Fruit fly (Drosophila melanogaster) whole organism, embryonic: Measurements from ENCODE around the gene Amun.
A peak's percentile ranks its signal among the peaks of the same experiment; 100 is the strongest.

Source experiments
- B-H2 ChIP-seq: fragments of 200-800 bp; sonication (Bioruptor generic); optimal IDR thresholded peaks from 2 replicates; lab custom pipeline; 2018; ENCODE audit warnings: missing biosample characterization, mild to moderate bottlenecking, missing genetic modification characterization
- Blimp-1 ChIP-seq: fragments of 200-800 bp; sonication (Bioruptor generic); optimal IDR thresholded peaks from 3 replicates; lab custom pipeline; 2018; ENCODE audit warnings: missing biosample characterization, missing genetic modification characterization, mild to moderate bottlenecking, moderate library complexity, missing genetic modification reagents
- CG12769 ChIP-seq: fragments of 200-800 bp; sonication (Bioruptor generic); optimal IDR thresholded peaks from 2 replicates; lab custom pipeline; 2019; ENCODE audit warnings: missing biosample characterization, mild to moderate bottlenecking, missing genetic modification characterization, moderate library complexity
- CG12942 ChIP-seq: fragments of 200-800 bp; sonication (Bioruptor generic); optimal IDR thresholded peaks from 3 replicates; lab custom pipeline; 2016; ENCODE audit warnings: missing biosample characterization, missing genetic modification characterization
- CG13894 ChIP-seq: fragments of 200-800 bp; sonication (Bioruptor generic); optimal IDR thresholded peaks from 3 replicates; lab custom pipeline; 2018; ENCODE audit warnings: missing biosample characterization, mild to moderate bottlenecking, missing genetic modification characterization, moderate library complexity
- CG14860 ChIP-seq: fragments of 200-800 bp; sonication (Bioruptor generic); IDR thresholded peaks from 3 replicates; pipeline ENCODE4 v1.3.6; 2022; ENCODE audit warnings: missing biosample characterization, missing genetic modification characterization; ENCODE audit not compliant: partially characterized antibody
- CG16779 ChIP-seq: fragments of 200-800 bp; sonication (Bioruptor generic); IDR thresholded peaks from 2 replicates; pipeline ENCODE4 v1.3.6; 2022; ENCODE audit warnings: missing biosample characterization, missing genetic modification characterization
- CG16815 ChIP-seq: fragments of 200-800 bp; sonication (Bioruptor generic); optimal IDR thresholded peaks from 3 replicates; lab custom pipeline; 2017; ENCODE audit warnings: missing biosample characterization, mild to moderate bottlenecking, missing genetic modification characterization
- CG1832 ChIP-seq: fragments of 200-800 bp; sonication (Bioruptor generic); optimal IDR thresholded peaks from 2 replicates; lab custom pipeline; 2017; ENCODE audit warnings: missing biosample characterization, mild to moderate bottlenecking, missing genetic modification characterization, inconsistent platforms
- CG18476 ChIP-seq: fragments of 200-800 bp; sonication (Bioruptor generic); optimal IDR thresholded peaks from 2 replicates; lab custom pipeline; 2016; ENCODE audit warnings: missing biosample characterization, mild to moderate bottlenecking, missing genetic modification characterization
- CG2678 ChIP-seq: fragments of 200-800 bp; sonication (Bioruptor generic); optimal IDR thresholded peaks from 3 replicates; lab custom pipeline; 2019; ENCODE audit warnings: missing biosample characterization, mild to moderate bottlenecking, missing genetic modification characterization, moderate library complexity
- CG2889 ChIP-seq: fragments of 200-800 bp; sonication (Bioruptor generic); IDR thresholded peaks from 3 replicates; pipeline ENCODE4 v1.3.6; 2022; ENCODE audit warnings: missing biosample characterization, missing genetic modification characterization
- CG33557 ChIP-seq: fragments of 200-800 bp; sonication (Bioruptor generic); optimal IDR thresholded peaks from 2 replicates; lab custom pipeline; 2019; ENCODE audit warnings: missing biosample characterization, mild to moderate bottlenecking, missing genetic modification characterization, moderate library complexity
- CG3838 ChIP-seq: fragments of 200-800 bp; sonication (Bioruptor generic); optimal IDR thresholded peaks from 3 replicates; lab custom pipeline; 2016; ENCODE audit warnings: missing biosample characterization, missing genetic modification characterization
- CG3847 ChIP-seq: fragments of 200-800 bp; sonication (Bioruptor generic); IDR thresholded peaks from 2 replicates; pipeline ENCODE4 v1.3.6; 2022; ENCODE audit warnings: missing biosample characterization, missing genetic modification characterization
- CG4617 ChIP-seq: fragments of 200-800 bp; sonication (Bioruptor generic); optimal IDR thresholded peaks from 3 replicates; lab custom pipeline; 2016; ENCODE audit warnings: missing biosample characterization, missing genetic modification characterization, borderline replicate concordance
- CG4854 ChIP-seq: fragments of 200-800 bp; sonication (Bioruptor generic); optimal IDR thresholded peaks from 2 replicates; lab custom pipeline; 2016; ENCODE audit warnings: missing biosample characterization, missing genetic modification characterization, inconsistent platforms
- CG6813 ChIP-seq: fragments of 200-800 bp; sonication (Bioruptor generic); optimal IDR thresholded peaks from 2 replicates; lab custom pipeline; 2017; ENCODE audit warnings: missing biosample characterization, missing genetic modification characterization, mild to moderate bottlenecking, moderate library complexity, missing genetic modification reagents
- CG8281 ChIP-seq: fragments of 200-800 bp; sonication (Bioruptor generic); optimal IDR thresholded peaks from 2 replicates; lab custom pipeline; 2018; ENCODE audit warnings: missing biosample characterization, mild to moderate bottlenecking, missing genetic modification characterization, moderate library complexity
- CrebB ChIP-seq: fragments of 200-800 bp; sonication (Bioruptor generic); optimal IDR thresholded peaks from 3 replicates; lab custom pipeline; 2018; ENCODE audit warnings: missing biosample characterization, mild to moderate bottlenecking, missing genetic modification characterization
- Dek ChIP-seq: fragments of 200-800 bp; sonication (Bioruptor generic); optimal IDR thresholded peaks from 3 replicates; lab custom pipeline; 2019; ENCODE audit warnings: missing biosample characterization, mild to moderate bottlenecking, missing genetic modification characterization, moderate library complexity
- Ets97D ChIP-seq: fragments of 200-800 bp; sonication (Bioruptor generic); optimal IDR thresholded peaks from 3 replicates; lab custom pipeline; 2016; ENCODE audit warnings: missing biosample characterization, missing genetic modification characterization
- Gsc ChIP-seq: fragments of 200-800 bp; sonication (Bioruptor generic); IDR thresholded peaks from 2 replicates; pipeline ENCODE4 v1.3.6; 2022; ENCODE audit warnings: missing biosample characterization, missing genetic modification characterization
- HLHmδ ChIP-seq: fragments of 200-800 bp; sonication (Bioruptor generic); optimal IDR thresholded peaks from 2 replicates; lab custom pipeline; 2018; ENCODE audit warnings: missing biosample characterization, mild to moderate bottlenecking, missing genetic modification characterization, moderate library complexity
- Hand ChIP-seq: fragments of 200-800 bp; sonication (Bioruptor generic); optimal IDR thresholded peaks from 2 replicates; lab custom pipeline; 2017; ENCODE audit warnings: mild to moderate bottlenecking, missing biosample characterization, missing genetic modification reagents, missing genetic modification characterization
- HmgZ ChIP-seq: fragments of 200-800 bp; sonication (Bioruptor generic); optimal IDR thresholded peaks from 2 replicates; lab custom pipeline; 2018; ENCODE audit warnings: missing biosample characterization, mild to moderate bottlenecking, missing genetic modification characterization
- Hr51 ChIP-seq, 2 experiments: fragments of 200-800 bp; sonication (Bioruptor generic); optimal IDR thresholded peaks; 2 replicates in 1 of 2; 3 replicates in 1 of 2; lab custom pipeline; 2016 to 2018; ENCODE audit warnings: missing biosample characterization in 2 of 2, missing genetic modification characterization in 2 of 2, mild to moderate bottlenecking in 1 of 2, moderate library complexity in 1 of 2
- Jarid2 ChIP-seq: fragments of 200-800 bp; sonication (Bioruptor generic); optimal IDR thresholded peaks from 3 replicates; lab custom pipeline; 2017; ENCODE audit warnings: mild to moderate bottlenecking, missing biosample characterization, missing genetic modification reagents, missing genetic modification characterization
- Lim3 ChIP-seq: fragments of 200-800 bp; sonication (Bioruptor generic); IDR thresholded peaks from 2 replicates; pipeline ENCODE4 v1.3.6; 2022; ENCODE audit warnings: missing biosample characterization, missing genetic modification characterization
- MBD-R2 ChIP-seq: fragments of 200-800 bp; sonication (Bioruptor generic); IDR thresholded peaks from 2 replicates; pipeline ENCODE4 v1.3.6; 2022; ENCODE audit warnings: missing biosample characterization, missing genetic modification characterization
- Mad ChIP-seq: fragments of 200-800 bp; sonication (Bioruptor generic); optimal IDR thresholded peaks from 2 replicates; lab custom pipeline; 2016; ENCODE audit warnings: missing biosample characterization, missing genetic modification characterization
- Optix ChIP-seq: fragments of 200-800 bp; sonication (Bioruptor generic); IDR thresholded peaks from 3 replicates; pipeline ENCODE4 v1.3.6; 2022; ENCODE audit warnings: missing biosample characterization, missing genetic modification characterization
- ap ChIP-seq: fragments of 200-800 bp; sonication (Bioruptor generic); IDR thresholded peaks from 2 replicates; pipeline ENCODE4 v1.3.6; 2022; ENCODE audit warnings: missing biosample characterization, missing genetic modification characterization
- ara ChIP-seq: fragments of 200-800 bp; sonication (Bioruptor generic); IDR thresholded peaks from 2 replicates; pipeline ENCODE4 v1.3.6; 2022; ENCODE audit warnings: missing biosample characterization, missing genetic modification characterization
- bcd ChIP-seq: fragments of 200-800 bp; sonication (Bioruptor generic); optimal IDR thresholded peaks from 2 replicates; lab custom pipeline; 2017; ENCODE audit warnings: missing biosample characterization, mild to moderate bottlenecking, missing genetic modification characterization
- crol ChIP-seq: fragments of 200-800 bp; sonication (Bioruptor generic); IDR thresholded peaks from 2 replicates; pipeline ENCODE4 v1.3.6; 2022; ENCODE audit warnings: missing biosample characterization, missing genetic modification characterization
- fd3F ChIP-seq: fragments of 200-800 bp; sonication (Bioruptor generic); optimal IDR thresholded peaks from 2 replicates; lab custom pipeline; 2018; ENCODE audit warnings: missing biosample characterization, mild to moderate bottlenecking, missing genetic modification characterization, moderate library complexity
- fd64A ChIP-seq: fragments of 200-800 bp; sonication (Bioruptor generic); optimal IDR thresholded peaks from 3 replicates; lab custom pipeline; 2018; ENCODE audit warnings: missing biosample characterization, mild to moderate bottlenecking, missing genetic modification characterization
- ind ChIP-seq: fragments of 200-800 bp; sonication (Bioruptor generic); optimal IDR thresholded peaks from 3 replicates; lab custom pipeline; 2016; ENCODE audit warnings: missing biosample characterization, missing genetic modification characterization
- jigr1 ChIP-seq: fragments of 200-800 bp; sonication (Bioruptor generic); IDR thresholded peaks from 3 replicates; pipeline ENCODE4 v1.3.6; 2022; ENCODE audit warnings: missing biosample characterization, missing genetic modification characterization
- knrl ChIP-seq: fragments of 200-800 bp; sonication (Bioruptor generic); IDR thresholded peaks from 3 replicates; pipeline ENCODE4 v1.3.6; 2022; ENCODE audit warnings: missing biosample characterization, missing genetic modification characterization; ENCODE audit not compliant: partially characterized antibody
- otp ChIP-seq: fragments of 200-800 bp; sonication (Bioruptor generic); IDR thresholded peaks from 3 replicates; pipeline ENCODE4, ENCODE4 v1.3.6; 2022; ENCODE audit warnings: missing biosample characterization, missing genetic modification characterization
- pfk ChIP-seq: fragments of 200-800 bp; sonication (Bioruptor generic); optimal IDR thresholded peaks from 2 replicates; lab custom pipeline; 2018; ENCODE audit warnings: missing biosample characterization, mild to moderate bottlenecking, missing genetic modification characterization, moderate library complexity
- sim ChIP-seq: fragments of 200-800 bp; sonication (Bioruptor generic); IDR thresholded peaks from 2 replicates; pipeline ENCODE4 v1.3.6; 2022; ENCODE audit warnings: missing biosample characterization, missing genetic modification characterization
- slp2 ChIP-seq: fragments of 200-800 bp; sonication (Bioruptor generic); optimal IDR thresholded peaks from 2 replicates; lab custom pipeline; 2016; ENCODE audit warnings: missing biosample characterization, missing genetic modification characterization
- stwl ChIP-seq: fragments of 200-800 bp; sonication (Bioruptor generic); optimal IDR thresholded peaks from 3 replicates; lab custom pipeline; 2018; ENCODE audit warnings: missing biosample characterization, mild to moderate bottlenecking, missing genetic modification characterization, moderate library complexity
- tup ChIP-seq: fragments of 200-800 bp; sonication (Bioruptor generic); optimal IDR thresholded peaks from 2 replicates; lab custom pipeline; 2016; ENCODE audit warnings: missing biosample characterization, mild to moderate bottlenecking, missing genetic modification characterization, moderate library complexity

Gene Amun

DNA sequence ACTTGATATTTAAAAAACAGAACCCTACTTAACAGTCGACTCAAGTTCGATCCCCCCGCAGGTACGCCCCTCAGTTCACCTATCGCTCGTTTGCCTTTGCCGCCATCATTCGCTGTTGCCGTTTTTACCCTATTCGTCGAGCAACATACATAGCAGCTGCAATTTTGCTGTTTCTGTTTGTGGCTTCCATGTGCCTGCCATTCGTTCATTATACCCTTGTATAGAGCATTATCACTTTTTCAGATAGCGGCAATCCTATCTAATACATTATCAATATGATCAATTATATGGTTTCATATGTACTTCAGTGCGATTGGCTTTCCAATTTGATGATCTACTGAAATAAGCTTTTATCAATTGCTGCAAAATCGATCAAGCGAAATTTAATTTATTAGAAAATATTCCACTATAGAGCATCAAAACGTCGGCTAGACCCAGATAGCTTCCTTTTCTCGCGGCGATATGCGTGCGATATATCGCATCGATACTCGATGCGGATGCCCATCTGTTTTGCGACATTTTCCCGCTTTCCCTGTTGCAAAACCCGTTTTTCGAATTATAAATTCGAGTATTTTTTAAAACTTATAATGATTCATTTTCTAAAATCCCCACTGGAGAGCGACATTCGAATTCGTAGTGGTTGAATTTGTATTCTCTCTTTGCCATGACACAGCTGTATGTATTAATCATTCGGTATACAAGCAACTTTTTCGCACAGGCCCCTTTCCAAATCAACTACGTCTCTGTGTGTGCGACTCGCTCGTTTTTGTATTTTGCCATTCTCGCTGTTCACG, 769 bp upstream of the Amun start (continued):
- TF ChIP-seq sim (0 out of 2 replicates have a peak, but pooled peaks have one; percentile 49), CG16815 (GFP tag; lab: Kevin White, UChicago) (peak; percentile 86), bcd (GFP tag; lab: Kevin White, UChicago) (peak; percentile 91), Mad (GFP tag; lab: Kevin White, UChicago) (peak; percentile 83), CG3838 (GFP tag; lab: Kevin White, UChicago) (peak; percentile 44), CG6813 (GFP tag; lab: Kevin White, UChicago) (peak; percentile 81), Dek (tag; lab: Kevin White, UChicago) (peak; percentile 81), HmgZ (tag; lab: Kevin White, UChicago) (peak; percentile 87), knrl (GFP tag; lab: Robert Waterston, UW) (peak; percentile 62; the same call in 2 of the 3 replicates), otp (peak; percentile 70; the same call in 2 of the 3 replicates), fd64A (GFP tag; lab: Kevin White, UChicago) (peak; percentile 72), CG2678 (tag; lab: Kevin White, UChicago) (peak; percentile 93), CrebB (tag; lab: Kevin White, UChicago) (peak; percentile 76), CG33557 (GFP tag; lab: Kevin White, UChicago) (peak; percentile 87), tup (GFP tag; lab: Kevin White, UChicago) (peak; percentile 48), ap (peak; percentile 67), Hr51 (GFP tag; optimal IDR thresholded peaks at IDR 0.05; lab: Kevin White, UChicago) (peak; percentile 77 to 88), CG4854 (GFP tag; lab: Kevin White, UChicago) (peak; percentile 90), Jarid2 (GFP tag; lab: Kevin White, UChicago) (peak; percentile 66), Lim3 (GFP tag; lab: Robert Waterston, UW) (no peak; the same call in 1 of the 2 replicates), CG18476 (peak; percentile 85), ind (GFP tag; lab: Kevin White, UChicago) (peak; percentile 87), slp2 (GFP tag; lab: Kevin White, UChicago) (peak; percentile 85), pfk (GFP tag; lab: Kevin White, UChicago) (peak; percentile 50), CG12769 (tag; lab: Kevin White, UChicago) (peak; percentile 79), CG2889 (GFP tag; lab: Robert Waterston, UW) (peak; percentile 82; the same call in 2 of the 3 replicates), CG13894 (tag; lab: Kevin White, UChicago) (peak; percentile 58), fd3F (GFP tag; lab: Kevin White, UChicago) (peak; percentile 75), jigr1 (peak; percentile 72; the same call in 2 of the 3 replicates), Blimp-1 (GFP tag; lab: Kevin White, UChicago) (peak; percentile 81), crol (GFP tag; lab: Robert Waterston, UW) (peak; percentile 77), stwl (tag; lab: Kevin White, UChicago) (no peak), MBD-R2 (GFP tag; lab: Robert Waterston, UW) (peak; percentile 31; the same call in 1 of the 2 replicates), CG1832 (GFP tag; lab: Kevin White, UChicago) (no peak), HLHmδ (GFP tag; lab: Kevin White, UChicago) (no peak), CG3847 (GFP tag; lab: Robert Waterston, UW) (peak; percentile 80), Gsc (GFP tag; lab: Robert Waterston, UW) (peak; percentile 65), Ets97D (GFP tag; lab: Kevin White, UChicago) (no peak), CG12942 (peak; percentile 82), CG16779 (GFP tag; lab: Robert Waterston, UW) (0 out of 2 replicates have a peak, but pooled peaks have one; percentile 3), B-H2 (GFP tag; lab: Kevin White, UChicago) (peak; percentile 34), ara (peak; percentile 74; the same call in 1 of the 2 replicates), Optix (GFP tag; lab: Robert Waterston, UW) (peak; percentile 58; the same call in 2 of the 3 replicates), CG8281 (tag; lab: Kevin White, UChicago) (peak; percentile 70), CG14860 (GFP tag; lab: Robert Waterston, UW) (peak; percentile 48; the same call in 2 of the 3 replicates), Hand (GFP tag; lab: Kevin White, UChicago) (peak; percentile 76), CG4617 (GFP tag; lab: Kevin White, UChicago) (no peak)
